Worm (Caenorhabditis elegans) whole organism, L4 larva: ENCODE data around the gene unc-27.

Experiments
- F10B5.3 ChIP-seq: sonication (generic microtip); optimal IDR thresholded peaks from 2 replicates; lab custom pipeline; 2016; ENCODE audit warnings: mild to moderate bottlenecking, missing genetic modification characterization, missing compliant biosample characterization
- F44E2.7 ChIP-seq: fragments of 200-800 bp; sonication (Bioruptor generic); IDR thresholded peaks from 2 replicates; pipeline ENCODE4 v2.1.2; 2022; ENCODE audit warnings: missing genetic modification characterization, missing compliant biosample characterization
- R02D3.7 ChIP-seq: fragments of 150-350 bp; sonication (generic microtip); optimal IDR thresholded peaks from 3 replicates; lab custom pipeline; 2014; ENCODE audit warnings: missing biosample characterization, missing genetic modification characterization
- Y48G9A.11 ChIP-seq: fragments of 200-800 bp; sonication (Bioruptor generic); IDR thresholded peaks from 2 replicates; pipeline ENCODE4 v1.3.6; 2022; ENCODE audit warnings: missing genetic modification reagents, missing genetic modification characterization, missing compliant biosample characterization
- ZK337.2 ChIP-seq: fragments of 200-800 bp; sonication (Bioruptor generic); IDR thresholded peaks from 2 replicates; pipeline ENCODE4 v1.3.6; 2022; ENCODE audit warnings: missing genetic modification reagents, missing genetic modification characterization, missing compliant biosample characterization
- aha-1 ChIP-seq: fragments of 150-350 bp; peaks from one replicate; lab custom pipeline; 2014; ENCODE audit warnings: missing biosample characterization, missing genetic modification characterization
- ama-1 ChIP-seq: fragments of 150-350 bp; optimal IDR thresholded peaks from 2 replicates; lab custom pipeline; 2014; ENCODE audit warnings: inconsistent platforms, mixed read lengths
- ceh-28 ChIP-seq: fragments of 150-350 bp; optimal IDR thresholded peaks from 2 replicates; lab custom pipeline; 2014; ENCODE audit warnings: missing biosample characterization, missing genetic modification reagents, missing genetic modification characterization
- ceh-32 ChIP-seq: sonication (generic microtip); optimal IDR thresholded peaks from 2 replicates; lab custom pipeline; 2016; ENCODE audit warnings: mild to moderate bottlenecking, missing genetic modification characterization, missing compliant biosample characterization; ENCODE audit not compliant: poor library complexity
- ceh-44 ChIP-seq: fragments of 200-800 bp; sonication (Bioruptor generic); IDR thresholded peaks from 2 replicates; pipeline ENCODE4 v1.3.6; 2022; ENCODE audit warnings: missing genetic modification reagents, missing genetic modification characterization, missing compliant biosample characterization
- ces-1 ChIP-seq: fragments of 150-350 bp; sonication (generic microtip); optimal IDR thresholded peaks from 4 replicates; lab custom pipeline; 2014; ENCODE audit warnings: missing biosample characterization, missing genetic modification reagents, missing genetic modification characterization
- ctbp-1 ChIP-seq: fragments of 200-800 bp; sonication (Bioruptor generic); IDR thresholded peaks from 2 replicates; pipeline ENCODE4 v1.3.6; 2022; ENCODE audit warnings: missing genetic modification reagents, missing genetic modification characterization, missing compliant biosample characterization
- daf-19 ChIP-seq: fragments of 200-800 bp; sonication (Bioruptor generic); conservative IDR thresholded peaks from 2 replicates; pipeline ENCODE4 v1.3.6; 2022; ENCODE audit warnings: missing genetic modification characterization, missing compliant biosample characterization
- dmd-6 ChIP-seq: fragments of 200-800 bp; sonication (Bioruptor generic); IDR thresholded peaks from 2 replicates; pipeline ENCODE4 v1.3.6; 2022; ENCODE audit warnings: missing genetic modification reagents, missing genetic modification characterization, missing compliant biosample characterization
- dmd-9 ChIP-seq: fragments of 200-800 bp; sonication (Bioruptor generic); IDR thresholded peaks from 2 replicates; pipeline ENCODE4 v1.3.6; 2022; ENCODE audit warnings: missing genetic modification reagents, missing genetic modification characterization, missing compliant biosample characterization
- egl-27 ChIP-seq: sonication (generic microtip); optimal IDR thresholded peaks from 3 replicates; lab custom pipeline; 2017; ENCODE audit warnings: missing biosample characterization, missing genetic modification reagents, missing genetic modification characterization
- hlh-11 ChIP-seq: fragments of 200-800 bp; sonication (Bioruptor generic); optimal IDR thresholded peaks from 2 replicates; lab custom pipeline; 2018; ENCODE audit warnings: mild to moderate bottlenecking, missing genetic modification characterization, missing compliant biosample characterization
- hmg-1.1 ChIP-seq: fragments of 200-800 bp; sonication (Bioruptor generic); IDR thresholded peaks from 2 replicates; pipeline ENCODE4 v1.3.6; 2022; ENCODE audit warnings: missing genetic modification reagents, missing genetic modification characterization, missing compliant biosample characterization
- jun-1 ChIP-seq: fragments of 150-350 bp; optimal IDR thresholded peaks from 2 replicates; lab custom pipeline; 2014; ENCODE audit warnings: missing biosample characterization, missing genetic modification reagents, missing genetic modification characterization
- lir-3 ChIP-seq: sonication (generic microtip); optimal IDR thresholded peaks from 2 replicates; lab custom pipeline; 2016; ENCODE audit warnings: mild to moderate bottlenecking, missing genetic modification characterization, missing compliant biosample characterization
- madf-9 ChIP-seq: fragments of 200-800 bp; sonication (Bioruptor generic); conservative IDR thresholded peaks from 2 replicates; pipeline ENCODE4 v1.3.6; 2022; ENCODE audit warnings: missing genetic modification reagents, missing genetic modification characterization, missing compliant biosample characterization
- mdl-1 ChIP-seq, 2 experiments: fragments of 150-350 bp in 1 of 2; sonication (generic microtip) in 1 of 2; optimal IDR thresholded peaks; 2 replicates each; lab custom pipeline; 2014 to 2017; ENCODE audit warnings: missing biosample characterization in 2 of 2, missing genetic modification characterization in 2 of 2
- mxl-3 ChIP-seq: fragments of 200-800 bp; sonication (Bioruptor generic); optimal IDR thresholded peaks from 2 replicates; lab custom pipeline; 2018; ENCODE audit warnings: mild to moderate bottlenecking, missing genetic modification characterization, missing compliant biosample characterization
- nhr-10 ChIP-seq: fragments of 150-350 bp; optimal IDR thresholded peaks from 2 replicates; lab custom pipeline; 2014; ENCODE audit warnings: missing biosample characterization, missing genetic modification characterization
- nhr-11 ChIP-seq: fragments of 150-350 bp; optimal IDR thresholded peaks from 2 replicates; lab custom pipeline; 2014; ENCODE audit warnings: missing biosample characterization, missing genetic modification characterization
- nhr-25 ChIP-seq: sonication (generic microtip); optimal IDR thresholded peaks from 2 replicates; lab custom pipeline; 2017; ENCODE audit warnings: missing genetic modification characterization, mild to moderate bottlenecking, missing compliant biosample characterization, antibody characterized with exemption, moderate library complexity, borderline replicate concordance; ENCODE audit not compliant: insufficient read depth
- nhr-42 ChIP-seq: fragments of 200-800 bp; sonication (Bioruptor generic); IDR thresholded peaks from 2 replicates; pipeline ENCODE4 v1.3.6; 2022; ENCODE audit warnings: missing genetic modification characterization, missing compliant biosample characterization
- nhr-48 ChIP-seq: sonication (generic microtip); optimal IDR thresholded peaks from 2 replicates; lab custom pipeline; 2016; ENCODE audit warnings: mild to moderate bottlenecking, missing genetic modification characterization, missing compliant biosample characterization
- pha-4 ChIP-seq, 2 experiments: fragments of 150-350 bp in 1 of 2; fragments of 200-800 bp in 1 of 2; sonication (Bioruptor generic) in 1 of 2; IDR thresholded peaks in 1 of 2; optimal IDR thresholded peaks in 1 of 2; 2 replicates each; pipeline versions ENCODE4 v1.3.6 to Lab custom; 2014 to 2022; ENCODE audit warnings: missing genetic modification characterization in 2 of 2, missing genetic modification reagents in 2 of 2, missing biosample characterization in 1 of 2, missing compliant biosample characterization in 1 of 2
- saeg-2 ChIP-seq: fragments of 200-800 bp; sonication (Bioruptor generic); IDR thresholded peaks from 2 replicates; pipeline ENCODE4 v1.3.6; 2022; ENCODE audit warnings: missing genetic modification reagents, missing genetic modification characterization, missing compliant biosample characterization
- skn-1 ChIP-seq: fragments of 150-350 bp; optimal IDR thresholded peaks from 2 replicates; lab custom pipeline; 2014; ENCODE audit warnings: missing biosample characterization, missing genetic modification characterization
- spr-3 ChIP-seq: fragments of 200-800 bp; sonication (Bioruptor generic); optimal IDR thresholded peaks from 2 replicates; lab custom pipeline; 2018; ENCODE audit warnings: mild to moderate bottlenecking, missing genetic modification characterization, missing compliant biosample characterization
- unc-130 ChIP-seq: sonication (generic microtip); optimal IDR thresholded peaks from 2 replicates; lab custom pipeline; 2016; ENCODE audit warnings: missing genetic modification reagents, missing genetic modification characterization, missing compliant biosample characterization
- zip-2 ChIP-seq: fragments of 150-350 bp; optimal IDR thresholded peaks from 2 replicates; lab custom pipeline; 2014; ENCODE audit warnings: missing biosample characterization, missing genetic modification characterization
- ztf-11 ChIP-seq: fragments of 150-350 bp; optimal IDR thresholded peaks from 2 replicates; lab custom pipeline; 2014; ENCODE audit warnings: missing biosample characterization, missing genetic modification characterization
- ztf-7 ChIP-seq: fragments of 150-350 bp; optimal IDR thresholded peaks from 2 replicates; lab custom pipeline; 2014; ENCODE audit warnings: missing biosample characterization, missing genetic modification characterization

Gene unc-27

ce11 chrX:8741629-8742170, 47.6 kb upstream of the unc-27 start (continued):
- no peak for TF ChIP-seq madf-9 (GFP tag; lab: Robert Waterston, UW)
- TF ChIP-seq, all 104 proteins: peak for 6

ce11 chrX:8742896-8743295, 46.4 kb upstream of the unc-27 start, which contains the start of gene M02D8.7:
TSS of gene M02D8.7 (minus strand) at chrX:8742996.
- no peak for TF ChIP-seq ceh-28 (tag; lab: Kevin White, UChicago)
- TF ChIP-seq unc-130, result no peak
- TF ChIP-seq spr-3 (GFP tag; lab: Kevin White, UChicago), result no peak
- TF ChIP-seq aha-1 (tag; lab: Kevin White, UChicago), result no peak
- TF ChIP-seq ztf-7 (tag; lab: Kevin White, UChicago), result no peak
- TF ChIP-seq nhr-10 (tag; lab: Kevin White, UChicago), result no peak
- no peak for TF ChIP-seq ZK337.2 (GFP tag; lab: Robert Waterston, UW)
- no peak for TF ChIP-seq ctbp-1 (GFP tag; lab: Robert Waterston, UW)
- TF ChIP-seq nhr-11 (tag; lab: Kevin White, UChicago), result no peak
- TF ChIP-seq lir-3 (tag; lab: Kevin White, UChicago), result no peak
- no peak for TF ChIP-seq zip-2
- no peak for TF ChIP-seq dmd-9 (GFP tag; lab: Robert Waterston, UW)
- TF ChIP-seq dmd-6, result no peak
- no peak for TF ChIP-seq R02D3.7 (tag; lab: Kevin White, UChicago)
- no peak for TF ChIP-seq F44E2.7 (GFP tag; lab: Robert Waterston, UW)
- no peak for TF ChIP-seq ces-1
- no peak for TF ChIP-seq daf-19 (GFP tag; lab: Robert Waterston, UW)
- no peak for TF ChIP-seq ceh-44 (GFP tag; lab: Robert Waterston, UW)

ce11 chrX:8744192-8744985, 44.9 kb upstream of the unc-27 start:
- TF ChIP-seq egl-27 (no peak), mdl-1 (tag; optimal IDR thresholded peaks at IDR 0.05; lab: Kevin White, UChicago) (no peak), lir-3 (tag; lab: Kevin White, UChicago) (no peak), pha-4 (GFP tag; IDR thresholded peaks at IDR 0.05; lab: Robert Waterston, UW) (no peak), pha-4 (tag; optimal IDR thresholded peaks at IDR 0.05; lab: Kevin White, UChicago) (no peak), nhr-48 (tag; lab: Kevin White, UChicago) (no peak), hlh-11 (no peak), nhr-42 (GFP tag; lab: Robert Waterston, UW) (no peak), jun-1 (tag; lab: Kevin White, UChicago) (no peak), ceh-32 (tag; lab: Kevin White, UChicago) (no peak), unc-130 (no peak), ztf-11 (tag; lab: Kevin White, UChicago) (no peak), hmg-1.1 (GFP tag; lab: Robert Waterston, UW) (no peak), nhr-25 (tag; lab: Kevin White, UChicago) (no peak), saeg-2 (GFP tag; lab: Robert Waterston, UW) (no peak), F10B5.3 (tag; lab: Kevin White, UChicago) (no peak), ama-1 (lab: Kevin White, UChicago) (no peak), Y48G9A.11 (GFP tag; lab: Robert Waterston, UW) (no peak), mxl-3 (GFP tag; lab: Kevin White, UChicago) (no peak), R02D3.7 (tag; lab: Kevin White, UChicago) (no peak), skn-1 (tag; lab: Kevin White, UChicago) (no peak)
